Worm (Caenorhabditis elegans) whole organism, young adult: ENCODE results near the gene F53F8.7.
A peak's percentile ranks its signal among the peaks of the same experiment; 100 is the strongest.

Source experiments
- B0336.3 ChIP-seq: fragments of 200-800 bp; sonication (Bioruptor generic); IDR thresholded peaks from 2 replicates; pipeline ENCODE4 v1.3.6; 2022; ENCODE audit warnings: missing genetic modification characterization, missing compliant biosample characterization
- C17E4.6 ChIP-seq: fragments of 200-800 bp; sonication (Bioruptor generic); IDR thresholded peaks from 2 replicates; pipeline ENCODE4 v1.3.6; 2022; ENCODE audit warnings: missing genetic modification reagents, missing genetic modification characterization, missing compliant biosample characterization
- F33H1.4 ChIP-seq: fragments of 200-800 bp; sonication (Bioruptor generic); IDR thresholded peaks from 2 replicates; pipeline ENCODE4 v1.3.6; 2022; ENCODE audit warnings: missing genetic modification reagents, missing genetic modification characterization, missing compliant biosample characterization
- F37B4.10 ChIP-seq: fragments of 200-800 bp; sonication (Bioruptor generic); IDR thresholded peaks from 2 replicates; pipeline ENCODE4 v1.3.6; 2022; ENCODE audit warnings: missing genetic modification characterization, missing compliant biosample characterization
- F55B11.4 ChIP-seq: sonication (generic microtip); optimal IDR thresholded peaks from 2 replicates; lab custom pipeline; 2016; ENCODE audit warnings: missing compliant biosample characterization, missing genetic modification characterization, borderline replicate concordance; ENCODE audit not compliant: insufficient read depth
- K11D2.4 ChIP-seq: fragments of 200-800 bp; sonication (Bioruptor generic); IDR thresholded peaks from 2 replicates; pipeline ENCODE4 v1.3.6; 2022; ENCODE audit warnings: missing genetic modification reagents, missing genetic modification characterization, missing compliant biosample characterization
- T26A5.8 ChIP-seq: sonication (generic microtip); optimal IDR thresholded peaks from 2 replicates; lab custom pipeline; 2016; ENCODE audit warnings: missing genetic modification characterization, missing compliant biosample characterization
- Y53F4B.3 ChIP-seq: fragments of 200-800 bp; sonication (Bioruptor generic); IDR thresholded peaks from 2 replicates; pipeline ENCODE4 v1.3.6; 2022; ENCODE audit warnings: missing genetic modification reagents, missing genetic modification characterization, missing compliant biosample characterization
- Y95B8A.8 ChIP-seq: fragments of 200-800 bp; sonication (Bioruptor generic); IDR thresholded peaks from 2 replicates; pipeline ENCODE4 v1.3.6; 2022; ENCODE audit warnings: missing genetic modification reagents, missing genetic modification characterization, missing compliant biosample characterization
- akir-1 ChIP-seq: fragments of 200-800 bp; sonication (Bioruptor generic); optimal IDR thresholded peaks from 2 replicates; lab custom pipeline; 2018; ENCODE audit warnings: mild to moderate bottlenecking, missing genetic modification characterization, moderate library complexity, missing compliant biosample characterization
- ama-1 ChIP-seq, 3 experiments: fragments of 150-350 bp in 1 of 3; sonication (generic microtip) in 2 of 3; optimal IDR thresholded peaks; 2 replicates each; lab custom pipeline; 2014 to 2018; ENCODE audit warnings: missing biosample characterization in 2 of 3, missing genetic modification characterization in 2 of 3, missing genetic modification reagents in 2 of 3
- aptf-2 ChIP-seq: fragments of 200-800 bp; sonication (Bioruptor generic); conservative IDR thresholded peaks from 2 replicates; pipeline ENCODE4 v1.3.6; 2022; ENCODE audit warnings: missing genetic modification reagents, missing genetic modification characterization, missing compliant biosample characterization
- athp-1 ChIP-seq: sonication (generic microtip); optimal IDR thresholded peaks from 2 replicates; lab custom pipeline; 2017; ENCODE audit warnings: mild to moderate bottlenecking, missing genetic modification characterization, missing compliant biosample characterization
- cebp-1 ChIP-seq, 2 experiments: fragments of 200-800 bp in 1 of 2; sonication (Bioruptor generic) in 1 of 2; sonication (generic microtip) in 1 of 2; IDR thresholded peaks in 1 of 2; optimal IDR thresholded peaks in 1 of 2; 2 replicates each; pipeline versions ENCODE4 v1.3.6 to Lab custom; 2017 to 2022; ENCODE audit warnings: missing compliant biosample characterization in 2 of 2, missing genetic modification characterization in 2 of 2, mild to moderate bottlenecking in 1 of 2, missing genetic modification reagents in 1 of 2, moderate library complexity in 1 of 2
- cebp-2 ChIP-seq: fragments of 200-800 bp; sonication (Bioruptor generic); IDR thresholded peaks from 2 replicates; pipeline ENCODE4 v1.3.6; 2022; ENCODE audit warnings: missing genetic modification characterization, missing compliant biosample characterization
- ceh-40 ChIP-seq: fragments of 200-800 bp; sonication (Bioruptor generic); IDR thresholded peaks from 2 replicates; pipeline ENCODE4 v1.3.6; 2022; ENCODE audit warnings: missing genetic modification characterization, missing compliant biosample characterization
- chd-7 ChIP-seq: sonication (generic microtip); optimal IDR thresholded peaks from 2 replicates; lab custom pipeline; 2016; ENCODE audit warnings: mild to moderate bottlenecking, missing genetic modification characterization, moderate library complexity, missing compliant biosample characterization
- dpff-1 ChIP-seq: sonication (generic microtip); optimal IDR thresholded peaks from 2 replicates; lab custom pipeline; 2017; ENCODE audit warnings: mild to moderate bottlenecking, missing genetic modification characterization, missing compliant biosample characterization
- egl-18 ChIP-seq: fragments of 200-800 bp; sonication (Bioruptor generic); IDR thresholded peaks from 2 replicates; pipeline ENCODE4 v1.3.6; 2022; ENCODE audit warnings: missing genetic modification reagents, missing genetic modification characterization, missing compliant biosample characterization
- egrh-3 ChIP-seq: fragments of 200-800 bp; sonication (Bioruptor generic); IDR thresholded peaks from 2 replicates; pipeline ENCODE4 v1.3.6; 2022; ENCODE audit warnings: missing genetic modification reagents, missing genetic modification characterization, missing compliant biosample characterization
- hlh-26 ChIP-seq: fragments of 200-800 bp; sonication (Bioruptor generic); conservative IDR thresholded peaks from 2 replicates; pipeline ENCODE4 v1.3.6; 2022; ENCODE audit warnings: missing genetic modification reagents, missing genetic modification characterization, missing compliant biosample characterization
- lin-35 ChIP-seq, 3 experiments: fragments of 150-350 bp in 2 of 3; sonication (generic microtip) in 1 of 3; optimal IDR thresholded peaks; 2 replicates each; lab custom pipeline; 2014 to 2018; ENCODE audit warnings: missing biosample characterization in 3 of 3, missing genetic modification characterization in 3 of 3, missing genetic modification reagents in 3 of 3
- lin-40 ChIP-seq: sonication (generic microtip); optimal IDR thresholded peaks from 2 replicates; lab custom pipeline; 2016; ENCODE audit warnings: missing genetic modification characterization, mild to moderate bottlenecking, missing compliant biosample characterization, missing genotype, missing genetic modification reagents
- madf-8 ChIP-seq: fragments of 200-800 bp; sonication (Bioruptor generic); conservative IDR thresholded peaks from 2 replicates; pipeline ENCODE4 v1.3.6; 2022; ENCODE audit warnings: missing genetic modification reagents, missing genetic modification characterization, missing compliant biosample characterization
- mcd-1 ChIP-seq: fragments of 200-800 bp; sonication (Bioruptor generic); IDR thresholded peaks from 2 replicates; pipeline ENCODE4 v1.3.6; 2022; ENCODE audit warnings: missing genetic modification reagents, missing genetic modification characterization, missing compliant biosample characterization
- nfya-2 ChIP-seq: fragments of 200-800 bp; sonication (Bioruptor generic); IDR thresholded peaks from 2 replicates; pipeline ENCODE4 v1.3.6; 2022; ENCODE audit warnings: missing genetic modification reagents, missing genetic modification characterization, missing compliant biosample characterization
- nfyb-1 ChIP-seq: fragments of 200-800 bp; sonication (Bioruptor generic); IDR thresholded peaks from 2 replicates; pipeline ENCODE4 v1.3.6; 2022; ENCODE audit warnings: missing genetic modification reagents, missing genetic modification characterization, missing compliant biosample characterization
- nhr-27 ChIP-seq: fragments of 200-800 bp; sonication (Bioruptor generic); optimal IDR thresholded peaks from 2 replicates; lab custom pipeline; 2018; ENCODE audit warnings: mild to moderate bottlenecking, missing genetic modification characterization, moderate library complexity, missing compliant biosample characterization
- nhr-80 ChIP-seq: sonication (generic microtip); optimal IDR thresholded peaks from 2 replicates; lab custom pipeline; 2016; ENCODE audit warnings: missing genetic modification characterization, missing compliant biosample characterization
- nhr-90 ChIP-seq: sonication (generic microtip); optimal IDR thresholded peaks from 2 replicates; lab custom pipeline; 2016; ENCODE audit warnings: missing genotype, mild to moderate bottlenecking, missing genetic modification characterization, missing compliant biosample characterization
- repo-1 ChIP-seq: sonication (generic microtip); optimal IDR thresholded peaks from 2 replicates; lab custom pipeline; 2017; ENCODE audit warnings: mild to moderate bottlenecking, missing genetic modification characterization, missing compliant biosample characterization
- snpc-1.1 ChIP-seq: sonication (generic microtip); optimal IDR thresholded peaks from 2 replicates; lab custom pipeline; 2017; ENCODE audit warnings: missing genetic modification characterization, mild to moderate bottlenecking, missing compliant biosample characterization, antibody characterized with exemption, moderate library complexity, missing genotype, missing genetic modification reagents; ENCODE audit not compliant: insufficient read depth
- snpc-1.3 ChIP-seq: sonication (generic microtip); optimal IDR thresholded peaks from 2 replicates; lab custom pipeline; 2017; ENCODE audit warnings: missing genetic modification characterization, mild to moderate bottlenecking, missing compliant biosample characterization, antibody characterized with exemption, moderate library complexity, missing genotype, missing genetic modification reagents; ENCODE audit not compliant: insufficient read depth
- snpc-3.4 ChIP-seq: sonication (generic microtip); optimal IDR thresholded peaks from 2 replicates; lab custom pipeline; 2017; ENCODE audit warnings: missing genetic modification characterization, mild to moderate bottlenecking, missing compliant biosample characterization, antibody characterized with exemption, moderate library complexity, missing genotype, missing genetic modification reagents
- tbp1 ChIP-seq: fragments of 200-800 bp; sonication (Bioruptor generic); optimal IDR thresholded peaks from 2 replicates; lab custom pipeline; 2018; ENCODE audit warnings: mild to moderate bottlenecking, missing genetic modification characterization, missing compliant biosample characterization
- zfh-2 ChIP-seq: fragments of 200-800 bp; sonication (Bioruptor generic); conservative IDR thresholded peaks from 2 replicates; pipeline ENCODE4 v1.3.6; 2022; ENCODE audit warnings: missing genetic modification reagents, missing genetic modification characterization, missing compliant biosample characterization
- ztf-22 ChIP-seq: fragments of 200-800 bp; sonication (Bioruptor generic); optimal IDR thresholded peaks from 2 replicates; lab custom pipeline; 2018; ENCODE audit warnings: mild to moderate bottlenecking, missing genetic modification characterization, moderate library complexity, missing compliant biosample characterization
- ztf-25 ChIP-seq: fragments of 200-800 bp; sonication (Bioruptor generic); IDR thresholded peaks from 2 replicates; pipeline ENCODE4 v1.3.6; 2022; ENCODE audit warnings: missing genetic modification reagents, missing genetic modification characterization, missing compliant biosample characterization
- ztf-26 ChIP-seq: sonication (generic microtip); optimal IDR thresholded peaks from 2 replicates; lab custom pipeline; 2017; ENCODE audit warnings: missing genetic modification characterization, missing compliant biosample characterization
- ztf-28 ChIP-seq: fragments of 200-800 bp; sonication (Bioruptor generic); IDR thresholded peaks from 2 replicates; pipeline ENCODE4 v1.3.6; 2022; ENCODE audit warnings: missing genetic modification reagents, missing genetic modification characterization, missing compliant biosample characterization
- ztf-3 ChIP-seq: fragments of 200-800 bp; sonication (Bioruptor generic); optimal IDR thresholded peaks from 2 replicates; lab custom pipeline; 2018; ENCODE audit warnings: mild to moderate bottlenecking, missing genetic modification characterization, missing compliant biosample characterization

Gene F53F8.7

DNA sequence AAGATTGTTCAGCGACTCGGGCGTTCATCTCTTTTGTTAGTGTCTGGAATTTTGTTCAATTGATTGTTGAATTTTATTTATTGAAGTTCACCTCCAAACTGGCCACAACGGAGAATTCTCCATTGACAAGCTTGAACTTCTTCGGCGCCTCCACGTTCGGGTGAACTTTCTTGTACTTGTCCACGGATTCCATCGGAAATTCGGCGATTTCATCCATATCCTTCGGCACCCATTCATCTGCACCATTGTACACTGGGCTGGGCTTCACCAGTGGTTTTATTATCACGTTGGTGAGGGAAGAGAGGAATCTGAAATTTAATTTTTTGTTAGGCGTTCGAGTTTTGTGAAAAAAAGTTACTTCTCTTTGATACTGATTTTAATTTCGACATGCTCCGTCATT lies 29.3 kb upstream of the F53F8.7 start:
- TF ChIP-seq akir-1 (GFP tag; lab: Kevin White, UChicago) (no peak), zfh-2 (GFP tag; lab: Robert Waterston, UW) (no peak), aptf-2 (no peak), F33H1.4 (GFP tag; lab: Robert Waterston, UW) (no peak), snpc-1.1 (tag; lab: Kevin White, UChicago) (no peak), ztf-26 (tag; lab: Kevin White, UChicago) (no peak), nfya-2 (GFP tag; lab: Robert Waterston, UW) (no peak), snpc-3.4 (no peak), athp-1 (tag; lab: Kevin White, UChicago) (no peak), repo-1 (tag; lab: Kevin White, UChicago) (no peak), ztf-25 (GFP tag; lab: Robert Waterston, UW) (no peak)

DNA sequence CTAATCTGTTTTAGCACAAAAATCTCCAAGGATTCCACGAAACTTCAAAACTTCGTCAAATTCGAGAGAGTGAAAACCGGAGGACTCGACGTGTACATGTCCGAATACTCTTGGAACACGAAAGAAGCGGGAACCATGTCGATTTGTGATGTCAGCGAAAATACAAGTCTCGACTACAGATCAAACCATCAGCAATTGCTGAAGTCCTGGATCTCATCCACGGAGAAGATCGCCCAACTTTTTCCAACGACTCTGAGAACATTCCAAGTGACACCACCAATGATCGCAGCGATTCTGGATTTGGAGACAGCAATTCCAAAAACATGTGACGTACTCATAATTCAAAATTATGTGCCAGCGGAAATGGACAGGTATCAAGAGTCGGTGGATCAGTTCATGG lies 24.3 kb upstream of the F53F8.7 start:
- TF ChIP-seq lin-40 (tag; lab: Kevin White, UChicago) (no peak), dpff-1 (tag; lab: Kevin White, UChicago) (no peak), madf-8 (GFP tag; lab: Robert Waterston, UW) (no peak), akir-1 (GFP tag; lab: Kevin White, UChicago) (no peak), cebp-2 (no peak), nhr-27 (tag; lab: Kevin White, UChicago) (no peak)

DNA sequence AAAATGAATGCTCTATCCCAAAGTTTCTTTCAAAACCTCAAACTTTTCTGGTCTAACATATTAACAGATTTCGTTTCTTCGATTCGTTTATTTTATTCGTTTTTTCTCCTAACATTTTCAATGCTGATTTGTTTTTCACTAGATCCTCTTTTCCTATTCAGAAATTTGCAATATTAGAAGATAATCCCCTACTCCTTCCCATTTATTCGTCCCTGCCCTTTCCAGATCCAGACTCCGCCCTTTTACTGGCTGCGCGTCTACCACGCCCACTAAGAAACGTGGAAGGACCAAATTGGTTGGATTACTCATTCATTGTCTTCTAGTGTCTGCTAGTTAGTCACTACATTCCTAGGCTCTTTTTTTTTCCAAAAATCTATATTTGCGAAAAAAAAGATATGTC lies 23.8 kb upstream of the F53F8.7 start, which contains the start of gene Y44A6C.2:
Gene Y44A6C.2 (plus strand): TSS at position 301 of the 400 bp plus-strand sequence.
- TF ChIP-seq madf-8 (GFP tag; lab: Robert Waterston, UW) (no peak), ztf-3 (GFP tag; lab: Kevin White, UChicago) (no peak), ceh-40 (no peak)

DNA sequence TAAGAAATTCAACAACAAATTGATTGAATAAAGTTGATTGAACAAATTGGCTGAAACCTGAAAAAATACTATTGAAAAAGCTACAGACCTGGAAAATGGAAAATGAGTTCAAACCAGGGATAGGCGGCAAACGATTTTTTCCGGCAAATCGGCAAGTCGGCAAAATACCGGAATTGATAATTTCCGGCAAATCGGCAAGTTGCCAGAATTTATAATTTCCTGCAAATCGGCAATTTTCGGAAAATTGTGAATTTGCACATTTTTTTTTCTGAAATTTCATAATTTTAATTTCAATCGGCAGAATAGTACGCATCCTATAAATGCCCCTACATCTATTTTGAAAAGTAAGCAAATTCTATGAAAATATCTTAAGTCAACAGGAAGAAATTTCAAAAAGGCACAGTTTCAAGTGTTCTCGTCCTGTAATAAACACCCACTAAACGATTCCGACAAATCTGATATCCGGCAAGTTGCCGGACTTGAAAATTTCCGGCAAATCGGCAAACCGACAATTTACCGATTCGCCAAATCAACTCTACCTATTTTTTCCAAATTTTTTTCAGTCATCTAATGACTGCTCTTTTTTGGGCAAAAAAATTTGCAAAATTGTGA lies 18.8 kb upstream of the F53F8.7 start:
- 0 out of 2 replicates have a peak, but pooled peaks have one; percentile 22 for TF ChIP-seq B0336.3 (GFP tag; lab: Robert Waterston, UW)
- no peak for TF ChIP-seq egl-18 (GFP tag; lab: Robert Waterston, UW)
- TF ChIP-seq snpc-1.3 (tag; lab: Kevin White, UChicago): no peak
- peak; percentile 74 for TF ChIP-seq cebp-1 (GFP tag; IDR thresholded peaks at IDR 0.05; lab: Robert Waterston, UW)
- TF ChIP-seq cebp-1 (tag; optimal IDR thresholded peaks at IDR 0.05; lab: Kevin White, UChicago): peak; percentile 84
- TF ChIP-seq hlh-26 (GFP tag; lab: Robert Waterston, UW): no peak
- TF ChIP-seq C17E4.6 (GFP tag; lab: Robert Waterston, UW): no peak
- no peak for TF ChIP-seq F55B11.4 (tag; lab: Kevin White, UChicago)
- no peak for TF ChIP-seq nhr-80
- no peak for TF ChIP-seq Y95B8A.8 (GFP tag; lab: Robert Waterston, UW)
- peak; percentile 50 for TF ChIP-seq ama-1 (optimal IDR thresholded peaks at IDR 0.05; lab: Kevin White, UChicago)
- TF ChIP-seq ama-1 (GFP tag; optimal IDR thresholded peaks at IDR 0.05; lab: Kevin White, UChicago): no peak
- 0 out of 2 replicates have a peak, but pooled peaks have one; percentile 66 for TF ChIP-seq nfyb-1
- TF ChIP-seq tbp1: no peak
- TF ChIP-seq ztf-22 (GFP tag; lab: Kevin White, UChicago): peak; percentile 7
- peak in 1 of 3 experiments; percentile 38 for TF ChIP-seq lin-35 (GFP tag; optimal IDR thresholded peaks at IDR 0.05; lab: Kevin White, UChicago)
- no peak for TF ChIP-seq chd-7 (tag; lab: Kevin White, UChicago)
- TF ChIP-seq nhr-90 (tag; lab: Kevin White, UChicago): no peak
- TF ChIP-seq ztf-28 (GFP tag; lab: Robert Waterston, UW): no peak
- TF ChIP-seq mcd-1: 0 out of 2 replicates have a peak, but pooled peaks have one; percentile 14
- TF ChIP-seq Y53F4B.3 (GFP tag; lab: Robert Waterston, UW): no peak
- 0 out of 2 replicates have a peak, but pooled peaks have one; percentile 35 for TF ChIP-seq K11D2.4
- no peak for TF ChIP-seq T26A5.8 (tag; lab: Kevin White, UChicago)
- TF ChIP-seq egrh-3: no peak
- 0 out of 2 replicates have a peak, but pooled peaks have one; percentile 5 for TF ChIP-seq F37B4.10
